Fruit fly (Drosophila melanogaster) whole organism, wandering third instar larva: ENCODE results near the gene CG33688.
A peak's percentile ranks its signal among the peaks of the same experiment; 100 is the strongest.

Experiments used
- Abd-B ChIP-seq: fragments of >200 bp; optimal IDR thresholded peaks from 2 replicates; lab custom pipeline; 2017; ENCODE audit warnings: missing biosample characterization, missing genetic modification characterization
- CG32264 ChIP-seq: fragments of 200-800 bp; sonication (Bioruptor generic); optimal IDR thresholded peaks from 2 replicates; lab custom pipeline; 2016; ENCODE audit warnings: missing biosample characterization, missing genetic modification characterization
- CG9705 ChIP-seq: fragments of 200-800 bp; sonication (Bioruptor generic); optimal IDR thresholded peaks from 2 replicates; lab custom pipeline; 2018; ENCODE audit warnings: missing biosample characterization, mild to moderate bottlenecking, missing genetic modification characterization
- CrebA ChIP-seq: fragments of 200-800 bp; sonication (Bioruptor generic); optimal IDR thresholded peaks from 2 replicates; lab custom pipeline; 2016; ENCODE audit warnings: missing biosample characterization, mild to moderate bottlenecking, missing genetic modification characterization, borderline replicate concordance
- Dfd ChIP-seq: fragments of >200 bp; optimal IDR thresholded peaks from 2 replicates; lab custom pipeline; 2017; ENCODE audit warnings: missing biosample characterization, missing genetic modification characterization
- Dif ChIP-seq: fragments of 200-275, 200-300 bp; sonication (Bioruptor generic); optimal IDR thresholded peaks from 2 replicates; lab custom pipeline; 2018; ENCODE audit warnings: missing biosample characterization, missing genetic modification characterization; ENCODE audit not compliant: partially characterized antibody
- GATAd ChIP-seq: sonication (Bioruptor generic); optimal IDR thresholded peaks from 2 replicates; lab custom pipeline; 2016; ENCODE audit warnings: missing biosample characterization, missing genetic modification characterization
- HLH106 ChIP-seq: fragments of 200-800 bp; optimal IDR thresholded peaks from 3 replicates; lab custom pipeline; 2019; ENCODE audit warnings: missing biosample characterization, mild to moderate bottlenecking, missing genetic modification characterization, moderate library complexity
- Hnf4 ChIP-seq: fragments of 200-800 bp; sonication (Bioruptor generic); optimal IDR thresholded peaks from 2 replicates; lab custom pipeline; 2016; ENCODE audit warnings: missing biosample characterization, mild to moderate bottlenecking, missing genetic modification characterization
- Hr78 ChIP-seq: fragments of >200 bp; optimal IDR thresholded peaks from 2 replicates; lab custom pipeline; 2017; ENCODE audit warnings: missing biosample characterization, missing genetic modification characterization
- Hr83 ChIP-seq: fragments of 200-300 bp; sonication (Bioruptor generic); optimal IDR thresholded peaks from 2 replicates; lab custom pipeline; 2016; ENCODE audit warnings: missing biosample characterization, mild to moderate bottlenecking, missing genetic modification characterization, moderate library complexity; ENCODE audit not compliant: poor library complexity, severe bottlenecking
- Jra ChIP-seq: sonication (Bioruptor generic); optimal IDR thresholded peaks from 2 replicates; lab custom pipeline; 2016; ENCODE audit warnings: missing biosample characterization, missing genetic modification characterization
- Mio ChIP-seq: sonication (Bioruptor generic); optimal IDR thresholded peaks from 2 replicates; lab custom pipeline; 2016; ENCODE audit warnings: missing biosample characterization, missing genetic modification characterization
- Myc ChIP-seq: fragments of >200 bp; optimal IDR thresholded peaks from 2 replicates; lab custom pipeline; 2017
- N ChIP-seq: fragments of >200 bp; optimal IDR thresholded peaks from 2 replicates; lab custom pipeline; 2018; ENCODE audit warnings: missing biosample characterization, missing external identifiers, missing genetic modification characterization
- OdsH ChIP-seq: fragments of 200-800 bp; sonication (Bioruptor generic); optimal IDR thresholded peaks from 2 replicates; lab custom pipeline; 2016; ENCODE audit warnings: missing biosample characterization, mild to moderate bottlenecking, missing genetic modification characterization
- Rel ChIP-seq, 2 experiments: fragments of 200-800 bp; sonication (Bioruptor generic) in 1 of 2; optimal IDR thresholded peaks; 2 replicates in 1 of 2; 3 replicates in 1 of 2; lab custom pipeline; 2016 to 2019; ENCODE audit warnings: mild to moderate bottlenecking in 2 of 2, missing biosample characterization in 2 of 2, missing genetic modification characterization in 2 of 2, moderate library complexity in 1 of 2
- Sp1 ChIP-seq: fragments of 200-800 bp; sonication (Bioruptor generic); optimal IDR thresholded peaks from 3 replicates; lab custom pipeline; 2019; ENCODE audit warnings: missing biosample characterization, mild to moderate bottlenecking, missing genetic modification characterization, moderate library complexity
- Vsx2 ChIP-seq: fragments of 200-300, 225-300 bp; sonication (Bioruptor generic); optimal IDR thresholded peaks from 2 replicates; lab custom pipeline; 2018; ENCODE audit warnings: missing biosample characterization, missing genetic modification characterization; ENCODE audit not compliant: partially characterized antibody
- br ChIP-seq: fragments of 200-800 bp; sonication (Bioruptor generic); optimal IDR thresholded peaks from 2 replicates; lab custom pipeline; 2016; ENCODE audit warnings: missing biosample characterization, missing genetic modification characterization
- brk ChIP-seq: fragments of 200-800 bp; sonication (Bioruptor generic); optimal IDR thresholded peaks from 2 replicates; lab custom pipeline; 2016; ENCODE audit warnings: missing biosample characterization, mild to moderate bottlenecking, missing genetic modification characterization
- dl ChIP-seq, 2 experiments: fragments of 175-275, 200-275 bp in 1 of 2; fragments of 200-275 bp in 1 of 2; sonication (Bioruptor generic); optimal IDR thresholded peaks; lab custom pipeline; 2018; ENCODE audit warnings: mild to moderate bottlenecking in 2 of 2, missing biosample characterization in 2 of 2, missing genetic modification characterization in 2 of 2, moderate library complexity in 2 of 2; ENCODE audit not compliant: partially characterized antibody in 2 of 2, insufficient read depth in 1 of 2
- dmrt93B ChIP-seq: fragments of 200-800 bp; sonication (Bioruptor generic); optimal IDR thresholded peaks from 2 replicates; lab custom pipeline; 2018; ENCODE audit warnings: missing biosample characterization, mild to moderate bottlenecking, missing genetic modification characterization
- dsf ChIP-seq: sonication (Bioruptor generic); optimal IDR thresholded peaks from 2 replicates; lab custom pipeline; 2016; ENCODE audit warnings: missing biosample characterization, missing genetic modification characterization, borderline replicate concordance
- ey ChIP-seq: fragments of 200-800 bp; sonication (Bioruptor generic); optimal IDR thresholded peaks from 2 replicates; lab custom pipeline; 2016; ENCODE audit warnings: missing biosample characterization, missing genetic modification characterization
- foxo ChIP-seq, 2 experiments: fragments of 200-800 bp; sonication (Bioruptor generic); optimal IDR thresholded peaks; 2 replicates in 1 of 2; 3 replicates in 1 of 2; lab custom pipeline; 2016 to 2017; ENCODE audit warnings: missing biosample characterization in 2 of 2, missing genetic modification characterization in 2 of 2
- fru ChIP-seq: fragments of 200-800 bp; sonication (Bioruptor generic); optimal IDR thresholded peaks from 3 replicates; lab custom pipeline; 2016; ENCODE audit warnings: missing biosample characterization, mild to moderate bottlenecking, missing genetic modification characterization
- h ChIP-seq: fragments of 200-800 bp; sonication (Bioruptor generic); optimal IDR thresholded peaks from 3 replicates; lab custom pipeline; 2016; ENCODE audit warnings: missing biosample characterization, mild to moderate bottlenecking, missing genetic modification characterization
- jim ChIP-seq: fragments of 175-275, 200-325 bp; sonication (Bioruptor generic); optimal IDR thresholded peaks from 2 replicates; lab custom pipeline; 2016; ENCODE audit warnings: missing biosample characterization, mild to moderate bottlenecking, missing genetic modification characterization
- lola ChIP-seq: fragments of >200 bp; optimal IDR thresholded peaks from 2 replicates; lab custom pipeline; 2017; ENCODE audit warnings: missing biosample characterization, missing genetic modification characterization
- pan ChIP-seq: fragments of >200 bp; optimal IDR thresholded peaks from 2 replicates; lab custom pipeline; 2017
- psq ChIP-seq: fragments of 200-800 bp; sonication (Bioruptor generic); optimal IDR thresholded peaks from 3 replicates; lab custom pipeline; 2017; ENCODE audit warnings: missing biosample characterization, mild to moderate bottlenecking, missing genetic modification characterization, moderate library complexity
- rgr ChIP-seq: fragments of 200-800 bp; sonication (Bioruptor generic); optimal IDR thresholded peaks from 3 replicates; lab custom pipeline; 2016; ENCODE audit warnings: missing biosample characterization, mild to moderate bottlenecking, missing genetic modification characterization
- sage ChIP-seq: fragments of 200-800 bp; sonication (Bioruptor generic); optimal IDR thresholded peaks from 2 replicates; lab custom pipeline; 2016; ENCODE audit warnings: missing biosample characterization, mild to moderate bottlenecking, missing genetic modification characterization
- sv ChIP-seq: fragments of 200-800 bp; sonication (Bioruptor generic); optimal IDR thresholded peaks from 3 replicates; lab custom pipeline; 2016; ENCODE audit warnings: missing biosample characterization, missing genetic modification characterization
- tai ChIP-seq: sonication (Bioruptor generic); optimal IDR thresholded peaks from 2 replicates; lab custom pipeline; 2016; ENCODE audit warnings: missing biosample characterization, missing genetic modification characterization
- usp ChIP-seq: fragments of >200 bp; optimal IDR thresholded peaks from 2 replicates; lab custom pipeline; 2017; ENCODE audit warnings: missing biosample characterization, missing genetic modification characterization
- woc ChIP-seq: sonication (Bioruptor generic); optimal IDR thresholded peaks from 2 replicates; lab custom pipeline; 2016; ENCODE audit warnings: missing biosample characterization, mild to moderate bottlenecking, missing genetic modification characterization

Gene CG33688

dm6 chr3L:16160420-16161069, 38.5 kb upstream of the CG33688 start:
- no peak for TF ChIP-seq jim (GFP tag; lab: Kevin White, UChicago)
- TF ChIP-seq CrebA (GFP tag; lab: Kevin White, UChicago): no peak
- peak; percentile 54 for TF ChIP-seq fru
- no peak for TF ChIP-seq Dfd (GFP tag; lab: Kevin White, UChicago)
- no peak for TF ChIP-seq Hr78
- no peak for TF ChIP-seq tai (GFP tag; lab: Kevin White, UChicago)
- TF ChIP-seq Hr83 (GFP tag; lab: Kevin White, UChicago): no peak
- no peak for TF ChIP-seq Sp1 (GFP tag; lab: Kevin White, UChicago)
- TF ChIP-seq N (GFP tag; lab: Kevin White, UChicago): no peak
- no peak for TF ChIP-seq dmrt93B
- TF ChIP-seq foxo (GFP tag; optimal IDR thresholded peaks at IDR 0.05; lab: Kevin White, UChicago): peak in 1 of 2 experiments; percentile 55
- no peak for TF ChIP-seq dsf (GFP tag; lab: Kevin White, UChicago)
- no peak for TF ChIP-seq Abd-B (GFP tag; lab: Kevin White, UChicago)
- TF ChIP-seq Mio (GFP tag; lab: Kevin White, UChicago): no peak
- TF ChIP-seq rgr: peak; percentile 40
- peak; percentile 46 for TF ChIP-seq HLH106 (tag; lab: Kevin White, UChicago)
- no peak for TF ChIP-seq sage
- no peak for TF ChIP-seq pan (lab: Kevin White, UChicago)
- TF ChIP-seq brk (GFP tag; lab: Kevin White, UChicago): no peak
- TF ChIP-seq sv: peak; percentile 10
- TF ChIP-seq Dif: no peak
- peak; percentile 41 for TF ChIP-seq OdsH
- TF ChIP-seq Hnf4 (GFP tag; lab: Kevin White, UChicago): no peak
- no peak for TF ChIP-seq CG32264
- no peak for TF ChIP-seq psq (GFP tag; lab: Kevin White, UChicago)
- no peak for TF ChIP-seq Vsx2
- TF ChIP-seq lola (GFP tag; lab: Kevin White, UChicago): no peak
- TF ChIP-seq dl (GFP tag; optimal IDR thresholded peaks at IDR 0.05; lab: Kevin White, UChicago; ENCODE audit: insufficient read depth in 1 of 2, partially characterized antibody in 2 of 2): no peak
- TF ChIP-seq Jra: no peak
- peak; percentile 68 for TF ChIP-seq h (GFP tag; lab: Kevin White, UChicago)
- peak; percentile 49 for TF ChIP-seq ey (GFP tag; lab: Kevin White, UChicago)
- TF ChIP-seq usp: no peak
- TF ChIP-seq Myc: no peak
- TF ChIP-seq Rel (GFP tag; optimal IDR thresholded peaks at IDR 0.05; lab: Kevin White, UChicago): no peak
- no peak for TF ChIP-seq Rel (tag; optimal IDR thresholded peaks at IDR 0.05; lab: Kevin White, UChicago)
- TF ChIP-seq br (GFP tag; lab: Kevin White, UChicago): peak; percentile 11
- no peak for TF ChIP-seq GATAd (GFP tag; lab: Kevin White, UChicago)
- no peak for TF ChIP-seq woc
- no peak for TF ChIP-seq CG9705

dm6 chr3L:16161131-16161530, 37.9 kb upstream of the CG33688 start:
- TF ChIP-seq Rel (GFP tag; optimal IDR thresholded peaks at IDR 0.05; lab: Kevin White, UChicago) (no peak), Rel (tag; optimal IDR thresholded peaks at IDR 0.05; lab: Kevin White, UChicago) (no peak), foxo (GFP tag; optimal IDR thresholded peaks at IDR 0.05; lab: Kevin White, UChicago) (peak in 1 of 2 experiments; percentile 3), Vsx2 (peak; percentile 70), usp (no peak), GATAd (GFP tag; lab: Kevin White, UChicago) (no peak), ey (GFP tag; lab: Kevin White, UChicago) (no peak), Hnf4 (GFP tag; lab: Kevin White, UChicago) (peak; percentile 9), brk (GFP tag; lab: Kevin White, UChicago) (no peak), CrebA (GFP tag; lab: Kevin White, UChicago) (peak; percentile 51), Sp1 (GFP tag; lab: Kevin White, UChicago) (no peak), CG32264 (no peak), Hr78 (no peak), Jra (peak; percentile 7), psq (GFP tag; lab: Kevin White, UChicago) (peak; percentile 55), jim (GFP tag; lab: Kevin White, UChicago) (no peak), woc (no peak), HLH106 (tag; lab: Kevin White, UChicago) (no peak), pan (lab: Kevin White, UChicago) (no peak), h (GFP tag; lab: Kevin White, UChicago) (no peak), Dfd (GFP tag; lab: Kevin White, UChicago) (no peak)
